Worm (Caenorhabditis elegans) whole organism, L4 larva: Measurements from ENCODE around the gene ZK185.5.

ENCODE experiments used
- ceh-28 ChIP-seq: fragments of 150-350 bp; optimal IDR thresholded peaks from 2 replicates; lab custom pipeline; 2014; ENCODE audit warnings: missing biosample characterization, missing genetic modification reagents, missing genetic modification characterization
- ces-1 ChIP-seq: fragments of 150-350 bp; sonication (generic microtip); optimal IDR thresholded peaks from 4 replicates; lab custom pipeline; 2014; ENCODE audit warnings: missing biosample characterization, missing genetic modification reagents, missing genetic modification characterization
- duxl-1 ChIP-seq: sonication (generic microtip); optimal IDR thresholded peaks from 2 replicates; lab custom pipeline; 2016; ENCODE audit warnings: mild to moderate bottlenecking, missing genetic modification characterization, moderate library complexity, missing compliant biosample characterization; ENCODE audit not compliant: poor library complexity
- egl-27 ChIP-seq: sonication (generic microtip); optimal IDR thresholded peaks from 3 replicates; lab custom pipeline; 2017; ENCODE audit warnings: missing biosample characterization, missing genetic modification reagents, missing genetic modification characterization
- mdl-1 ChIP-seq, 2 experiments: fragments of 150-350 bp in 1 of 2; sonication (generic microtip) in 1 of 2; optimal IDR thresholded peaks; 2 replicates each; lab custom pipeline; 2014 to 2017; ENCODE audit warnings: missing biosample characterization in 2 of 2, missing genetic modification characterization in 2 of 2
- nhr-77 ChIP-seq: fragments of 150-350 bp; optimal IDR thresholded peaks from 2 replicates; lab custom pipeline; 2014; ENCODE audit warnings: missing biosample characterization, missing genetic modification characterization

DNA sequence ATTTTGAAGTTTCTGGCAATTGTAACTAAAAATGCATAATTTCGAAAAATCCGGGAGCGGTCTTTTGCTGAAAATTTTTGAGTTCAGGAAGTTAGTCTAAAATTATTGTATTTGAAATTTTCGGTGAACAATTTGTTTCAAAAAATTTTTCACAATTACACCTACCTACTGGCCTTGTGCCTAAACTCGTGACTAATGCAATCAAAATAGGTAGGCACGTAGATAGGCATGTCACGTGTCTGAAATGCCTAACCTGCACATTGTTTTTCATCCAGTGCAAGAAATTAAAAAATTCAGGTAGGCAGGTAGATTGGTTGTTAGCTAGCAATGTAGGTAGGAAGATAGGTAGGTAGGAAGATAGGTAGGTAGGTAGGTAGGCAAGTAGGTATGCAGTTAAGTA lies 11.4 kb upstream of the ZK185.5 start:
- no peak for TF ChIP-seq ceh-28
- TF ChIP-seq ces-1 (GFP tag; lab: Kevin White, UChicago), result no peak
- TF ChIP-seq duxl-1 (tag; lab: Kevin White, UChicago), result no peak
- no peak for TF ChIP-seq egl-27 (tag; lab: Kevin White, UChicago)
- no peak for TF ChIP-seq nhr-77 (tag; lab: Kevin White, UChicago)
- no peak for TF ChIP-seq mdl-1 (tag; optimal IDR thresholded peaks at IDR 0.05; lab: Kevin White, UChicago)
